Worm (Caenorhabditis elegans) whole organism, young adult: ENCODE results near the gene Y56A3A.6.

Source experiments
- C06A6.2 ChIP-seq: fragments of 200-800 bp; sonication (Bioruptor generic); conservative IDR thresholded peaks from 2 replicates; pipeline ENCODE4 v1.3.6; 2022; ENCODE audit warnings: missing genetic modification characterization, missing compliant biosample characterization
- D2030.7 ChIP-seq: fragments of 200-800 bp; sonication (Bioruptor generic); IDR thresholded peaks from 2 replicates; pipeline ENCODE4 v1.3.6; 2022; ENCODE audit warnings: missing genetic modification reagents, missing genetic modification characterization, missing compliant biosample characterization
- F22D6.2 ChIP-seq: sonication (generic microtip); optimal IDR thresholded peaks from 2 replicates; lab custom pipeline; 2016; ENCODE audit warnings: mild to moderate bottlenecking, missing genetic modification characterization, missing compliant biosample characterization
- F33H1.4 ChIP-seq: fragments of 200-800 bp; sonication (Bioruptor generic); IDR thresholded peaks from 2 replicates; pipeline ENCODE4 v1.3.6; 2022; ENCODE audit warnings: missing genetic modification reagents, missing genetic modification characterization, missing compliant biosample characterization
- F52B5.7 ChIP-seq: sonication (generic microtip); optimal IDR thresholded peaks from 2 replicates; lab custom pipeline; 2016; ENCODE audit warnings: mild to moderate bottlenecking, missing genetic modification characterization, missing compliant biosample characterization
- F57C9.4 ChIP-seq: sonication (generic microtip); optimal IDR thresholded peaks from 2 replicates; lab custom pipeline; 2017; ENCODE audit warnings: mild to moderate bottlenecking, missing genetic modification characterization, missing compliant biosample characterization
- Y53G8AR.9 ChIP-seq: fragments of 200-800 bp; sonication (Bioruptor generic); conservative IDR thresholded peaks from 2 replicates; pipeline ENCODE4 v1.3.6; 2022; ENCODE audit warnings: missing genetic modification reagents, missing genetic modification characterization, missing compliant biosample characterization
- Y95B8A.8 ChIP-seq: fragments of 200-800 bp; sonication (Bioruptor generic); IDR thresholded peaks from 2 replicates; pipeline ENCODE4 v1.3.6; 2022; ENCODE audit warnings: missing genetic modification reagents, missing genetic modification characterization, missing compliant biosample characterization
- ZK185.1 ChIP-seq: sonication (generic microtip); optimal IDR thresholded peaks from 2 replicates; lab custom pipeline; 2016; ENCODE audit warnings: mild to moderate bottlenecking, missing genetic modification characterization, missing compliant biosample characterization; ENCODE audit not compliant: poor library complexity, severe bottlenecking
- akir-1 ChIP-seq: fragments of 200-800 bp; sonication (Bioruptor generic); optimal IDR thresholded peaks from 2 replicates; lab custom pipeline; 2018; ENCODE audit warnings: mild to moderate bottlenecking, missing genetic modification characterization, moderate library complexity, missing compliant biosample characterization
- aptf-3 ChIP-seq: fragments of 200-800 bp; sonication (Bioruptor generic); IDR thresholded peaks from 2 replicates; pipeline ENCODE4 v1.3.6; 2022; ENCODE audit warnings: missing genetic modification characterization, missing compliant biosample characterization
- attf-3 ChIP-seq: fragments of 200-800 bp; sonication (Bioruptor generic); conservative IDR thresholded peaks from 2 replicates; pipeline ENCODE4 v1.3.6; 2022; ENCODE audit warnings: missing genetic modification reagents, missing genetic modification characterization, missing compliant biosample characterization
- attf-5 ChIP-seq: fragments of 200-800 bp; sonication (Bioruptor generic); optimal IDR thresholded peaks from 2 replicates; lab custom pipeline; 2018; ENCODE audit warnings: mild to moderate bottlenecking, missing genetic modification characterization, missing compliant biosample characterization
- bed-1 ChIP-seq: fragments of 200-800 bp; sonication (Bioruptor generic); IDR thresholded peaks from 2 replicates; pipeline ENCODE4 v1.3.6; 2022; ENCODE audit warnings: missing genetic modification reagents, missing genetic modification characterization, missing compliant biosample characterization
- cebp-2 ChIP-seq: fragments of 200-800 bp; sonication (Bioruptor generic); IDR thresholded peaks from 2 replicates; pipeline ENCODE4 v1.3.6; 2022; ENCODE audit warnings: missing genetic modification characterization, missing compliant biosample characterization
- ceh-100 ChIP-seq: fragments of 200-800 bp; sonication (Bioruptor generic); IDR thresholded peaks from 2 replicates; pipeline ENCODE4 v1.3.6; 2022; ENCODE audit warnings: missing genetic modification reagents, missing genetic modification characterization, missing compliant biosample characterization
- ceh-40 ChIP-seq: fragments of 200-800 bp; sonication (Bioruptor generic); IDR thresholded peaks from 2 replicates; pipeline ENCODE4 v1.3.6; 2022; ENCODE audit warnings: missing genetic modification characterization, missing compliant biosample characterization
- ceh-58 ChIP-seq: fragments of 200-800 bp; sonication (Bioruptor generic); IDR thresholded peaks from 2 replicates; pipeline ENCODE4 v1.3.6; 2022; ENCODE audit warnings: missing genetic modification characterization, missing compliant biosample characterization
- dpff-1 ChIP-seq: sonication (generic microtip); optimal IDR thresholded peaks from 2 replicates; lab custom pipeline; 2017; ENCODE audit warnings: mild to moderate bottlenecking, missing genetic modification characterization, missing compliant biosample characterization
- dpl-1 ChIP-seq: fragments of 150-350 bp; optimal IDR thresholded peaks from 2 replicates; lab custom pipeline; 2014; ENCODE audit warnings: missing biosample characterization, missing genetic modification reagents, missing genetic modification characterization
- efl-1 ChIP-seq: fragments of 150-350 bp; optimal IDR thresholded peaks from 2 replicates; lab custom pipeline; 2014; ENCODE audit warnings: missing biosample characterization, missing genetic modification reagents, missing genetic modification characterization
- egl-44 ChIP-seq: fragments of 200-800 bp; sonication (Bioruptor generic); IDR thresholded peaks from 2 replicates; pipeline ENCODE4 v1.3.6; 2022; ENCODE audit warnings: missing genetic modification reagents, missing genetic modification characterization, missing compliant biosample characterization
- egrh-3 ChIP-seq: fragments of 200-800 bp; sonication (Bioruptor generic); IDR thresholded peaks from 2 replicates; pipeline ENCODE4 v1.3.6; 2022; ENCODE audit warnings: missing genetic modification reagents, missing genetic modification characterization, missing compliant biosample characterization
- ekl-4 ChIP-seq: fragments of 200-800 bp; sonication (Bioruptor generic); IDR thresholded peaks from 2 replicates; pipeline ENCODE4 v1.3.6; 2022; ENCODE audit warnings: missing genetic modification reagents, missing genetic modification characterization, missing compliant biosample characterization
- fkh-3 ChIP-seq: sonication (generic microtip); optimal IDR thresholded peaks from 2 replicates; lab custom pipeline; 2016; ENCODE audit warnings: mild to moderate bottlenecking, missing genetic modification characterization, missing compliant biosample characterization
- lag-1 ChIP-seq: fragments of 200-800 bp; sonication (Bioruptor generic); IDR thresholded peaks from 2 replicates; pipeline ENCODE4 v1.3.6; 2022; ENCODE audit warnings: missing genetic modification reagents, missing genetic modification characterization, missing compliant biosample characterization
- let-526 ChIP-seq: fragments of 200-800 bp; sonication (Bioruptor generic); IDR thresholded peaks from 2 replicates; pipeline ENCODE4 v1.3.6; 2022; ENCODE audit warnings: missing genetic modification reagents, missing genetic modification characterization, missing compliant biosample characterization
- lin-35 ChIP-seq, 3 experiments: fragments of 150-350 bp in 2 of 3; sonication (generic microtip) in 1 of 3; optimal IDR thresholded peaks; 2 replicates each; lab custom pipeline; 2014 to 2018; ENCODE audit warnings: missing biosample characterization in 3 of 3, missing genetic modification characterization in 3 of 3, missing genetic modification reagents in 3 of 3
- lin-40 ChIP-seq: sonication (generic microtip); optimal IDR thresholded peaks from 2 replicates; lab custom pipeline; 2016; ENCODE audit warnings: missing genetic modification characterization, mild to moderate bottlenecking, missing compliant biosample characterization, missing genotype, missing genetic modification reagents
- madf-10 ChIP-seq: sonication (generic microtip); optimal IDR thresholded peaks from 2 replicates; lab custom pipeline; 2016; ENCODE audit warnings: mild to moderate bottlenecking, missing genetic modification characterization, missing compliant biosample characterization
- madf-3 ChIP-seq: fragments of 200-800 bp; sonication (Bioruptor generic); IDR thresholded peaks from 2 replicates; pipeline ENCODE4 v1.3.6; 2022; ENCODE audit warnings: missing genetic modification reagents, missing genetic modification characterization, missing compliant biosample characterization
- madf-8 ChIP-seq: fragments of 200-800 bp; sonication (Bioruptor generic); conservative IDR thresholded peaks from 2 replicates; pipeline ENCODE4 v1.3.6; 2022; ENCODE audit warnings: missing genetic modification reagents, missing genetic modification characterization, missing compliant biosample characterization
- mcd-1 ChIP-seq: fragments of 200-800 bp; sonication (Bioruptor generic); IDR thresholded peaks from 2 replicates; pipeline ENCODE4 v1.3.6; 2022; ENCODE audit warnings: missing genetic modification reagents, missing genetic modification characterization, missing compliant biosample characterization
- mes-4 ChIP-seq: sonication (generic microtip); optimal IDR thresholded peaks from 2 replicates; lab custom pipeline; 2016; ENCODE audit warnings: missing genotype, missing genetic modification characterization, missing compliant biosample characterization
- nhr-27 ChIP-seq: fragments of 200-800 bp; sonication (Bioruptor generic); optimal IDR thresholded peaks from 2 replicates; lab custom pipeline; 2018; ENCODE audit warnings: mild to moderate bottlenecking, missing genetic modification characterization, moderate library complexity, missing compliant biosample characterization
- tbp1 ChIP-seq: fragments of 200-800 bp; sonication (Bioruptor generic); optimal IDR thresholded peaks from 2 replicates; lab custom pipeline; 2018; ENCODE audit warnings: mild to moderate bottlenecking, missing genetic modification characterization, missing compliant biosample characterization
- tlf-1 ChIP-seq: fragments of 200-800 bp; sonication (Bioruptor generic); optimal IDR thresholded peaks from 2 replicates; lab custom pipeline; 2018; ENCODE audit warnings: mild to moderate bottlenecking, missing genetic modification characterization, missing compliant biosample characterization
- unc-130 ChIP-seq: sonication (generic microtip); optimal IDR thresholded peaks from 2 replicates; lab custom pipeline; 2016; ENCODE audit warnings: missing genetic modification reagents, missing genetic modification characterization, missing compliant biosample characterization
- unc-62 ChIP-seq: fragments of 150-350 bp; optimal IDR thresholded peaks from 2 replicates; lab custom pipeline; 2014; ENCODE audit warnings: missing biosample characterization, missing genetic modification reagents, missing genetic modification characterization
- xnd-1 ChIP-seq: sonication (generic microtip); optimal IDR thresholded peaks from 2 replicates; lab custom pipeline; 2016; ENCODE audit warnings: missing genotype, missing genetic modification reagents, missing genetic modification characterization, missing compliant biosample characterization
- zfh-2 ChIP-seq: fragments of 200-800 bp; sonication (Bioruptor generic); conservative IDR thresholded peaks from 2 replicates; pipeline ENCODE4 v1.3.6; 2022; ENCODE audit warnings: missing genetic modification reagents, missing genetic modification characterization, missing compliant biosample characterization
- zim-3 ChIP-seq: sonication (generic microtip); optimal IDR thresholded peaks from 2 replicates; lab custom pipeline; 2017; ENCODE audit warnings: mild to moderate bottlenecking, missing genetic modification characterization, moderate library complexity, missing compliant biosample characterization
- ztf-25 ChIP-seq: fragments of 200-800 bp; sonication (Bioruptor generic); IDR thresholded peaks from 2 replicates; pipeline ENCODE4 v1.3.6; 2022; ENCODE audit warnings: missing genetic modification reagents, missing genetic modification characterization, missing compliant biosample characterization
- ztf-3 ChIP-seq: fragments of 200-800 bp; sonication (Bioruptor generic); optimal IDR thresholded peaks from 2 replicates; lab custom pipeline; 2018; ENCODE audit warnings: mild to moderate bottlenecking, missing genetic modification characterization, missing compliant biosample characterization

Y56A3A.6 gene

ce11 chrIII:11908660-11909059 lies 30.1 kb upstream of the Y56A3A.6 start, which contains the start of gene fbxb-24:
Gene fbxb-24, plus strand, starts transcription at chrIII:11908960.
- TF ChIP-seq xnd-1 (tag; lab: Kevin White, UChicago) (no peak), mes-4 (tag; lab: Kevin White, UChicago) (no peak), fkh-3 (tag; lab: Kevin White, UChicago) (no peak), D2030.7 (GFP tag; lab: Robert Waterston, UW) (no peak), dpff-1 (no peak), zim-3 (tag; lab: Kevin White, UChicago) (no peak), F52B5.7 (no peak), zfh-2 (no peak), ceh-40 (GFP tag; lab: Robert Waterston, UW) (no peak), ztf-3 (GFP tag; lab: Kevin White, UChicago) (no peak), efl-1 (no peak), egl-44 (GFP tag; lab: Robert Waterston, UW) (no peak), tbp1 (GFP tag; lab: Kevin White, UChicago) (no peak), Y95B8A.8 (GFP tag; lab: Robert Waterston, UW) (no peak), ztf-25 (no peak), akir-1 (no peak), C06A6.2 (no peak), madf-3 (GFP tag; lab: Robert Waterston, UW) (no peak)
- TF ChIP-seq, all 124 proteins: peak for 0

DNA sequence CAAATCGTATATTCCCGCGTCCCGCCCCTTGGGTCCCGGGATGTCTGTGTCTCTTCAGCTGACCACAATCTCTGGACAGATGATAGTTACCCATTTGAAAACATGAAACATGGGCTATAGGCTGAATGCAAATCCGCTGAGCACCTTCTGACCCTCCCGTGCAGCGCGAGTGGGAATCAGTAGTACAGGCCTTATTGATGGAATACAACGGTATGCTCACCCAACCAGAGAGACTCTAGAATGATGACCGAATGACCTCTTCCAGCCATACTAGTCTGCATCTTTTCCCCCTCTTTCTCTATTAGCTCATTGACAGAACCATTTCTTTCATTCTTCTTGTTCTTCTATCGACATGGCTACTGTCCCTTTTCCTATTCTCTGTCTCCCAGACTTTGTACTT lies 28.6 kb upstream of the Y56A3A.6 start, which contains the start of gene sdz-33:
TSS of gene sdz-33 (plus strand) at position 301 of the 400 bp plus-strand sequence.
- TF ChIP-seq Y53G8AR.9 (GFP tag; lab: Robert Waterston, UW) (no peak), tlf-1 (no peak), unc-62 (no peak), unc-130 (GFP tag; lab: Kevin White, UChicago) (no peak), dpl-1 (GFP tag; lab: Kevin White, UChicago) (no peak), attf-3 (no peak), cebp-2 (GFP tag; lab: Robert Waterston, UW) (no peak), D2030.7 (GFP tag; lab: Robert Waterston, UW) (no peak), nhr-27 (tag; lab: Kevin White, UChicago) (no peak), ceh-100 (GFP tag; lab: Robert Waterston, UW) (no peak), attf-5 (GFP tag; lab: Kevin White, UChicago) (no peak), madf-8 (no peak)
- TF ChIP-seq, all 124 proteins: peak for 0

DNA sequence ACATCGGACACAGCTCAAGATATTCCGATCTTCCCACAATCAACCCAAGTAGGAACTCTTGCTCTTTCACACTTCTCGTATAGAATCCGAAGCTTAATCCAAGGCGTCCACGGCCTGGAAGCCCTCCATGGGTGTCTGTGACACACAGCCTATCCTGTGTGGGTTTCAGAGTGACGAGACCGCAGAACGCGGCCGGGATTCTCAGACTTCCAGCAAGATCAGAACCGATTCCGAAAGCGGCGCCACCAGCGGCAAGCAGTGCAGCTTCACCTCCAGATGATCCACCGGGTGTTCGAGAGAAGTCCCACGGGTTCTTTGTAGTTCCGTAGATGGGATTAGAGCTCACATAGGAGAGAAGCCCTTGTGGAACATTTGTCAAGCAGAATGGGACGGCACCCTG lies 24.2 kb upstream of the Y56A3A.6 start:
- no peak for TF ChIP-seq lin-40 (tag; lab: Kevin White, UChicago)
- no peak for TF ChIP-seq ekl-4 (GFP tag; lab: Robert Waterston, UW)
- TF ChIP-seq lin-35 (GFP tag; optimal IDR thresholded peaks at IDR 0.05; lab: Kevin White, UChicago): no peak
- peak; percentile 71 for TF ChIP-seq zfh-2
- TF ChIP-seq ceh-58 (GFP tag; lab: Robert Waterston, UW): no peak
- no peak for TF ChIP-seq F57C9.4 (tag; lab: Kevin White, UChicago)
- 0 out of 2 replicates have a peak, but pooled peaks have one; percentile 14 for TF ChIP-seq mcd-1 (GFP tag; lab: Robert Waterston, UW)
- TF ChIP-seq bed-1: no peak
- no peak for TF ChIP-seq ZK185.1 (tag; lab: Kevin White, UChicago)
- TF ChIP-seq F22D6.2 (tag; lab: Kevin White, UChicago): no peak
- TF ChIP-seq fkh-3 (tag; lab: Kevin White, UChicago): no peak
- TF ChIP-seq lag-1 (GFP tag; lab: Robert Waterston, UW): no peak
- TF ChIP-seq F33H1.4 (GFP tag; lab: Robert Waterston, UW): no peak
- TF ChIP-seq let-526 (GFP tag; lab: Robert Waterston, UW): no peak
- peak; percentile 43; the same call in 1 of the 2 replicates for TF ChIP-seq egrh-3 (GFP tag; lab: Robert Waterston, UW)
- no peak for TF ChIP-seq aptf-3 (GFP tag; lab: Robert Waterston, UW)
- TF ChIP-seq nhr-27 (tag; lab: Kevin White, UChicago): no peak
- no peak for TF ChIP-seq cebp-2 (GFP tag; lab: Robert Waterston, UW)
- TF ChIP-seq madf-10 (tag; lab: Kevin White, UChicago): no peak
